Worm (Caenorhabditis elegans) whole organism, midembryonic: ENCODE results near the gene rdl-1.

Experiments used
- cog-1 ChIP-seq: sonication (generic microtip); optimal IDR thresholded peaks from 2 replicates; lab custom pipeline; 2016; ENCODE audit warnings: missing genetic modification characterization, missing compliant biosample characterization
- flt-1 ChIP-seq: fragments of 200-800 bp; sonication (Bioruptor generic); IDR thresholded peaks from 2 replicates; pipeline ENCODE4 v1.3.6; 2022; ENCODE audit warnings: missing genetic modification characterization, missing compliant biosample characterization

DNA sequence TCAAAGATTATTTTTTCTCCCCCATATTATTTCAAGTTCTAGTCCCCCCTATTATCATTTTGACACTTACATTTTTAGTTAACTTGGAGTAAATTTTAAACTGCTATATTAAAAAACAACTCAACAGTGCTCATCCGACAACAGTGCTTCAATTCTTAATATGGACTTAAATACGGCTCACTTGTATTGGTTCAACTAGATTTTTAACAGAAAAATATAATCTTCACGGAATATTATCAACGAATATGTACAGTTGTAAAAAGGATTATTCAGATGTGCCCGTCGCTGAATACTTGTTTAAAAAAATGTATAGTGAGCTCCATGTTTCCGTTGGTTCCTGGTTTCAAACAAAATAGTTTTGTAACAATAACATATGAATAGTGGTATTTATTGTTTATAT is 30.3 kb upstream of the rdl-1 start:
- no peak for TF ChIP-seq cog-1 (tag; lab: Kevin White, UChicago)
- TF ChIP-seq flt-1 (GFP tag; lab: Robert Waterston, UW) = no peak
